Worm (Caenorhabditis elegans): ENCODE data around the gene hlh-17.

DNA sequence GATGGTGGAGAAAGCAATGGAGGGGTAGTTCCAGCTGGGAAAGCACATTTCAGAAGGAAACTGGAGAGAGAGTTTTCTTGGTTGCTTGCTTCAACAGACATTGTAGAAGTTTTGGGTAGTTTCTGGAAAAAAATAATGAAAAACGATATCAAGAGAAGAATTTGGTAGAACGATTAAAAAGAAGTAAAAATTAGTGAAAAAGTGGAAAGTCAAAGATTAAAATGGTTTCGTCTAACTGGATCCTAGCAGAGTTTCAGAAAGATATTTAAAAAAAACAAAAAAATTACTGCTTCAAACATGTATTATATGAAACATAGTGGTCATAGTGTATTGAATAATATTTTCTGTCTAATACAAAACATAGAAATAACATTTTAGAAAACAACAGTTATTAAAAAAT, 22.7 kb downstream of the hlh-17 start, which contains the start of gene F38C2.7:
- no peak for TF ChIP-seq cog-1 (tag; optimal IDR thresholded peaks at IDR 0.05)
- no peak for TF ChIP-seq flt-1 (GFP tag; IDR thresholded peaks at IDR 0.05)
- no peak for TF ChIP-seq T22C8.4 (GFP tag; IDR thresholded peaks at IDR 0.05)
- TF ChIP-seq ref-1 (GFP tag; conservative IDR thresholded peaks at IDR 0.05), result no peak
- TF ChIP-seq tab-1 (GFP tag; IDR thresholded peaks at IDR 0.05), result no peak
- TF ChIP-seq med-1 (GFP tag; optimal IDR thresholded peaks at IDR 0.05; ENCODE audit: insufficient read depth), result no peak
